Worm (Caenorhabditis elegans) whole organism, young adult: ENCODE results near the gene K08H2.7.
A peak's percentile ranks its signal among the peaks of the same experiment; 100 is the strongest.

Experiments used
- B0336.3 ChIP-seq: fragments of 200-800 bp; sonication (Bioruptor generic); IDR thresholded peaks from 2 replicates; pipeline ENCODE4 v1.3.6; 2022; ENCODE audit warnings: missing genetic modification characterization, missing compliant biosample characterization
- D2030.7 ChIP-seq: fragments of 200-800 bp; sonication (Bioruptor generic); IDR thresholded peaks from 2 replicates; pipeline ENCODE4 v1.3.6; 2022; ENCODE audit warnings: missing genetic modification reagents, missing genetic modification characterization, missing compliant biosample characterization
- F22D6.2 ChIP-seq: sonication (generic microtip); optimal IDR thresholded peaks from 2 replicates; lab custom pipeline; 2016; ENCODE audit warnings: mild to moderate bottlenecking, missing genetic modification characterization, missing compliant biosample characterization
- T26A5.8 ChIP-seq: sonication (generic microtip); optimal IDR thresholded peaks from 2 replicates; lab custom pipeline; 2016; ENCODE audit warnings: missing genetic modification characterization, missing compliant biosample characterization
- Y95B8A.8 ChIP-seq: fragments of 200-800 bp; sonication (Bioruptor generic); IDR thresholded peaks from 2 replicates; pipeline ENCODE4 v1.3.6; 2022; ENCODE audit warnings: missing genetic modification reagents, missing genetic modification characterization, missing compliant biosample characterization
- ama-1 ChIP-seq, 3 experiments: fragments of 150-350 bp in 1 of 3; sonication (generic microtip) in 2 of 3; optimal IDR thresholded peaks; 2 replicates each; lab custom pipeline; 2014 to 2018; ENCODE audit warnings: missing biosample characterization in 2 of 3, missing genetic modification characterization in 2 of 3, missing genetic modification reagents in 2 of 3
- athp-1 ChIP-seq: sonication (generic microtip); optimal IDR thresholded peaks from 2 replicates; lab custom pipeline; 2017; ENCODE audit warnings: mild to moderate bottlenecking, missing genetic modification characterization, missing compliant biosample characterization
- cebp-1 ChIP-seq, 2 experiments: fragments of 200-800 bp in 1 of 2; sonication (Bioruptor generic) in 1 of 2; sonication (generic microtip) in 1 of 2; IDR thresholded peaks in 1 of 2; optimal IDR thresholded peaks in 1 of 2; 2 replicates each; pipeline versions ENCODE4 v1.3.6 to Lab custom; 2017 to 2022; ENCODE audit warnings: missing compliant biosample characterization in 2 of 2, missing genetic modification characterization in 2 of 2, mild to moderate bottlenecking in 1 of 2, missing genetic modification reagents in 1 of 2, moderate library complexity in 1 of 2
- ceh-58 ChIP-seq: fragments of 200-800 bp; sonication (Bioruptor generic); IDR thresholded peaks from 2 replicates; pipeline ENCODE4 v1.3.6; 2022; ENCODE audit warnings: missing genetic modification characterization, missing compliant biosample characterization
- ceh-79 ChIP-seq: sonication (generic microtip); optimal IDR thresholded peaks from 2 replicates; lab custom pipeline; 2017; ENCODE audit warnings: mild to moderate bottlenecking, missing genetic modification characterization, missing compliant biosample characterization
- chd-7 ChIP-seq: sonication (generic microtip); optimal IDR thresholded peaks from 2 replicates; lab custom pipeline; 2016; ENCODE audit warnings: mild to moderate bottlenecking, missing genetic modification characterization, moderate library complexity, missing compliant biosample characterization
- efl-1 ChIP-seq: fragments of 150-350 bp; optimal IDR thresholded peaks from 2 replicates; lab custom pipeline; 2014; ENCODE audit warnings: missing biosample characterization, missing genetic modification reagents, missing genetic modification characterization
- egrh-3 ChIP-seq: fragments of 200-800 bp; sonication (Bioruptor generic); IDR thresholded peaks from 2 replicates; pipeline ENCODE4 v1.3.6; 2022; ENCODE audit warnings: missing genetic modification reagents, missing genetic modification characterization, missing compliant biosample characterization
- ets-4 ChIP-seq: fragments of 200-800 bp; sonication (Bioruptor generic); optimal IDR thresholded peaks from 2 replicates; lab custom pipeline; 2018; ENCODE audit warnings: mild to moderate bottlenecking, missing genetic modification characterization, missing compliant biosample characterization
- hlh-12 ChIP-seq: sonication (generic microtip); optimal IDR thresholded peaks from 2 replicates; lab custom pipeline; 2016; ENCODE audit warnings: missing genetic modification characterization, missing compliant biosample characterization
- hmg-1.2 ChIP-seq: fragments of 200-800 bp; sonication (Bioruptor generic); IDR thresholded peaks from 2 replicates; pipeline ENCODE4 v1.3.6; 2022; ENCODE audit warnings: missing genetic modification reagents, missing genetic modification characterization, missing compliant biosample characterization
- hrde-1 ChIP-seq: sonication (generic microtip); optimal IDR thresholded peaks from 2 replicates; lab custom pipeline; 2016; ENCODE audit warnings: missing genetic modification characterization, mild to moderate bottlenecking, missing compliant biosample characterization, moderate library complexity, missing genotype, missing genetic modification reagents, borderline replicate concordance
- hsf-1 ChIP-seq: fragments of 200-800 bp; sonication (Bioruptor generic); IDR thresholded peaks from 2 replicates; pipeline ENCODE4 v1.3.6; 2022; ENCODE audit warnings: missing genetic modification reagents, missing genetic modification characterization, missing compliant biosample characterization
- let-607 ChIP-seq, 2 experiments: fragments of 200-800 bp in 1 of 2; sonication (Bioruptor generic) in 1 of 2; sonication (generic microtip) in 1 of 2; optimal IDR thresholded peaks; 2 replicates each; lab custom pipeline; 2016 to 2018; ENCODE audit warnings: mild to moderate bottlenecking in 2 of 2, missing compliant biosample characterization in 2 of 2, missing genetic modification characterization in 2 of 2, moderate library complexity in 2 of 2, missing genotype in 1 of 2
- lin-40 ChIP-seq: sonication (generic microtip); optimal IDR thresholded peaks from 2 replicates; lab custom pipeline; 2016; ENCODE audit warnings: missing genetic modification characterization, mild to moderate bottlenecking, missing compliant biosample characterization, missing genotype, missing genetic modification reagents
- lin-54 ChIP-seq: fragments of 200-800 bp; sonication (Bioruptor generic); optimal IDR thresholded peaks from 2 replicates; lab custom pipeline; 2018; ENCODE audit warnings: mild to moderate bottlenecking, missing genetic modification characterization, missing compliant biosample characterization
- lir-1 ChIP-seq: fragments of 200-800 bp; sonication (Bioruptor generic); conservative IDR thresholded peaks from 2 replicates; pipeline ENCODE4 v1.3.6; 2022; ENCODE audit warnings: missing genetic modification reagents, missing genetic modification characterization, missing compliant biosample characterization
- madf-10 ChIP-seq: sonication (generic microtip); optimal IDR thresholded peaks from 2 replicates; lab custom pipeline; 2016; ENCODE audit warnings: mild to moderate bottlenecking, missing genetic modification characterization, missing compliant biosample characterization
- madf-6 ChIP-seq: fragments of 200-800 bp; sonication (Bioruptor generic); IDR thresholded peaks from 2 replicates; pipeline ENCODE4 v1.3.6; 2022; ENCODE audit warnings: missing genetic modification reagents, missing genetic modification characterization, missing compliant biosample characterization
- madf-8 ChIP-seq: fragments of 200-800 bp; sonication (Bioruptor generic); conservative IDR thresholded peaks from 2 replicates; pipeline ENCODE4 v1.3.6; 2022; ENCODE audit warnings: missing genetic modification reagents, missing genetic modification characterization, missing compliant biosample characterization
- nfyb-1 ChIP-seq: fragments of 200-800 bp; sonication (Bioruptor generic); IDR thresholded peaks from 2 replicates; pipeline ENCODE4 v1.3.6; 2022; ENCODE audit warnings: missing genetic modification reagents, missing genetic modification characterization, missing compliant biosample characterization
- nhr-120 ChIP-seq: fragments of 200-800 bp; sonication (Bioruptor generic); IDR thresholded peaks from 2 replicates; pipeline ENCODE4 v1.3.6; 2022; ENCODE audit warnings: missing genetic modification characterization, missing compliant biosample characterization
- nhr-179 ChIP-seq: sonication (generic microtip); optimal IDR thresholded peaks from 2 replicates; lab custom pipeline; 2016; ENCODE audit warnings: mild to moderate bottlenecking, missing genetic modification characterization, missing compliant biosample characterization
- nhr-27 ChIP-seq: fragments of 200-800 bp; sonication (Bioruptor generic); optimal IDR thresholded peaks from 2 replicates; lab custom pipeline; 2018; ENCODE audit warnings: mild to moderate bottlenecking, missing genetic modification characterization, moderate library complexity, missing compliant biosample characterization
- nhr-80 ChIP-seq: sonication (generic microtip); optimal IDR thresholded peaks from 2 replicates; lab custom pipeline; 2016; ENCODE audit warnings: missing genetic modification characterization, missing compliant biosample characterization
- pha-4 ChIP-seq: fragments of 150-350 bp; sonication (generic microtip); optimal IDR thresholded peaks from 2 replicates; lab custom pipeline; 2014; ENCODE audit warnings: missing biosample characterization, missing genetic modification reagents, missing genetic modification characterization
- rec-8 ChIP-seq, 2 experiments: sonication (generic microtip); optimal IDR thresholded peaks; 2 replicates each; lab custom pipeline; 2016; ENCODE audit warnings: mild to moderate bottlenecking in 2 of 2, missing genetic modification characterization in 2 of 2, missing genetic modification reagents in 2 of 2, missing genotype in 2 of 2, missing biosample characterization in 1 of 2, missing compliant biosample characterization in 1 of 2, moderate library complexity in 1 of 2
- snpc-1.1 ChIP-seq: sonication (generic microtip); optimal IDR thresholded peaks from 2 replicates; lab custom pipeline; 2017; ENCODE audit warnings: missing genetic modification characterization, mild to moderate bottlenecking, missing compliant biosample characterization, antibody characterized with exemption, moderate library complexity, missing genotype, missing genetic modification reagents; ENCODE audit not compliant: insufficient read depth
- snpc-1.3 ChIP-seq: sonication (generic microtip); optimal IDR thresholded peaks from 2 replicates; lab custom pipeline; 2017; ENCODE audit warnings: missing genetic modification characterization, mild to moderate bottlenecking, missing compliant biosample characterization, antibody characterized with exemption, moderate library complexity, missing genotype, missing genetic modification reagents; ENCODE audit not compliant: insufficient read depth
- sptf-2 ChIP-seq: fragments of 200-800 bp; sonication (Bioruptor generic); optimal IDR thresholded peaks from 2 replicates; lab custom pipeline; 2018; ENCODE audit warnings: mild to moderate bottlenecking, missing genetic modification characterization, missing compliant biosample characterization
- tbp1 ChIP-seq: fragments of 200-800 bp; sonication (Bioruptor generic); optimal IDR thresholded peaks from 2 replicates; lab custom pipeline; 2018; ENCODE audit warnings: mild to moderate bottlenecking, missing genetic modification characterization, missing compliant biosample characterization
- unc-130 ChIP-seq: sonication (generic microtip); optimal IDR thresholded peaks from 2 replicates; lab custom pipeline; 2016; ENCODE audit warnings: missing genetic modification reagents, missing genetic modification characterization, missing compliant biosample characterization
- unc-62 ChIP-seq: fragments of 150-350 bp; optimal IDR thresholded peaks from 2 replicates; lab custom pipeline; 2014; ENCODE audit warnings: missing biosample characterization, missing genetic modification reagents, missing genetic modification characterization
- ztf-22 ChIP-seq: fragments of 200-800 bp; sonication (Bioruptor generic); optimal IDR thresholded peaks from 2 replicates; lab custom pipeline; 2018; ENCODE audit warnings: mild to moderate bottlenecking, missing genetic modification characterization, moderate library complexity, missing compliant biosample characterization
- ztf-26 ChIP-seq: sonication (generic microtip); optimal IDR thresholded peaks from 2 replicates; lab custom pipeline; 2017; ENCODE audit warnings: missing genetic modification characterization, missing compliant biosample characterization

The K08H2.7 gene

DNA sequence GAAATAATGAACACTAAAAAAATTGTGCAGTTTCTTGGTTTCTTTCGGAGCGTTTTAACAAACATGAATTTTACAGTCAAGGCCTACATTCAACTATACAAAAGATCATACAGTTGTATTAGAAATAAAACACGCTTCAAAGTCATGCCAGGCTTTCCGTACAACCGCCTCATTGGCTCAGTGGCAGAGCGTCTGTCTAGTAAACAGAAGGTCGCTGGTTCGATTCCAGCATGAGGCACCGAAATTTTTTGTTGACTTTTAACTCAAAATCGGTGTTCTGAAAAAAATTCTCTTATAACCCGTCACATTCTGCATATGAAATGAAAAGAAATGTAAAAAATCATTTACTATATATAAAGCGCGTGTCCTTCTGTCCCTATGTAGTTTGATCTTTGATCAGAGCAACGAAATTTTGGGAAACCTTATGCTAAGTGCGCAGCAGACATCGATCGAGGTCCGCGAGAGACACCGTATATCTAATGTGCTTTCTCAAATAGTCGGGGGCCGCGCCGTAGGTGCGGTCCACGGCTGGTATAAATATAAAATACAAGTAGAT lies 12.9 kb upstream of the K08H2.7 start (continued):
- TF ChIP-seq snpc-1.1 (tag; lab: Kevin White, UChicago) (peak; percentile 24), D2030.7 (GFP tag; lab: Robert Waterston, UW) (0 out of 2 replicates have a peak, but pooled peaks have one; percentile 16), snpc-1.3 (tag; lab: Kevin White, UChicago) (peak; percentile 27), madf-10 (tag; lab: Kevin White, UChicago) (peak; percentile 31)

DNA sequence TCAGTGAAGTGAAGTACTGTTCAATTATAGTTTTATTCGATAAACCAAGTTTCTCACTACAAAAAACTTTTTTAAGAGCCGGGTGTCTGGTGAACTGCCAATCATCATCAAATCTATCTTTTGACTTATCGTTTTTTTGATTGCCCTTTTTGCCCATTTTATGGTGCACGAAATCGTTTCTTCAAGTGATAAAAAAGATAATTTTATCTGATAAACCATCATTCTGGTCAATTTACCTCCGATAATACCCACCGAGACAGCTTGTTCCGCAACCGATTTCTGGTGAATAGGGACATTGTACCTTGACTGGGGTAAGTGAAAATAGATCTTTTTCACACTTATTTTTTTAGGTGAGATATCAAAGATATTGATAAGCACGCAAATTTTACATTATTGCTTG lies 9.3 kb upstream of the K08H2.7 start, which contains the start of gene K08H2.10:
Gene K08H2.10, plus strand, starts transcription at position 230 of the 400 bp plus-strand sequence.
- TF ChIP-seq chd-7 (tag; lab: Kevin White, UChicago) (no peak), let-607 (tag; optimal IDR thresholded peaks at IDR 0.05; lab: Kevin White, UChicago) (peak in 1 of 2 experiments; percentile 30), T26A5.8 (tag; lab: Kevin White, UChicago) (no peak), ztf-22 (GFP tag; lab: Kevin White, UChicago) (peak; percentile 2), tbp1 (GFP tag; lab: Kevin White, UChicago) (peak; percentile 33), efl-1 (no peak), hlh-12 (no peak), lin-54 (GFP tag; lab: Kevin White, UChicago) (no peak), unc-62 (GFP tag; lab: Kevin White, UChicago) (peak; percentile 21), ets-4 (GFP tag; lab: Kevin White, UChicago) (peak; percentile 68), nhr-80 (tag; lab: Kevin White, UChicago) (peak; percentile 93), nfyb-1 (GFP tag; lab: Robert Waterston, UW) (no peak), pha-4 (tag; lab: Kevin White, UChicago) (no peak)

DNA sequence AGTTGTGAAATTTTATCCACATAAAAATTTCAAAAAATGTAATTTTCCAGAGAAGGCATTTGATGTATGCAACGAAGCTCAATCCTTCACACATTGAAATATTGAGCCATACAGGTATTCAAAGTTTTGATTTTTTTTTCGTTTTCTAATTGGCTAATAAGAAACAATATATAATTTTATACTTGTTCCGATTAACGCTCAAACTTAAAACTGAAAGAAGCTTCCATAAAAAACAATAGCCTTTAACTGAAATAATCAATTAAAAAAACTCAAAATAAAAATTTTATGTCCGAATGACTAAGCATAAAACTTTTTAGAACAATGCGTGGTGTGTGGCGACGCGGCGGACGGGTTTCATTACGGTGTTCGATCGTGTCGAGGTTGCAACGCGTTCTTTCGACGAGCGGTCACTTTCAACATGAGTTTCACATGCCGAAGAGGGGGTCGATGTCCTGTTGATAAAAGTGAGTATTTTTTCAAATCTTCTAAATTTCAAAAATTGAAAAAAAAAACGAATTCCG lies 3.7 kb upstream of the K08H2.7 start, which contains the start of gene nhr-32:
Gene nhr-32, plus strand, starts transcription at position 51 of the 521 bp plus-strand sequence.
- TF ChIP-seq ceh-58 (GFP tag; lab: Robert Waterston, UW) (no peak), F22D6.2 (no peak)

DNA sequence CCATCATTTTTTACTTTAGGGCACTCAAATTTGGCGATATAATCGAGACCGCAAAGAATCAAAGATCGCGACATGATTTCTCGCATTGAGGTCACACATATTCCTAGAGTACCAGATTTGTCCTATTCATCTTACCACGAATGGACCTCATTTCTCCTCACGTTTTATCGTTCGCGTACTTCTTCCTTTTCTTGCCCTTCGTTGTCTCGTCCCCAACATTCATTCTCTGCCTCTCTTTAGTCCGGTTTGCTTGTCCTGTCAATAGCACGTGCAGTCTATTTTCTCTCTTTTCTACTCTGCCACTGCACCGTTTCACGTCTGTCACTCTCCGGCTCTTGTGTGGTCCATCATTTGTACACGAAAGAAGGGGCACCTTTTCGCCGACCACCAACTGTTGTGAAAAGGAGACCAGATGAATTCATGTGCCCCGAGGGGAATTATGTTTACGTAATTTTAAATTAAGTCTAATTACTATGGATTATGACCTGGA lies 3.2 kb upstream of the K08H2.7 start:
- no peak for TF ChIP-seq ceh-58 (GFP tag; lab: Robert Waterston, UW)
- no peak for TF ChIP-seq snpc-1.3 (tag; lab: Kevin White, UChicago)
- peak; percentile 74 for TF ChIP-seq nhr-80 (tag; lab: Kevin White, UChicago)
- no peak for TF ChIP-seq ama-1 (optimal IDR thresholded peaks at IDR 0.05; lab: Kevin White, UChicago)
- TF ChIP-seq ama-1 (GFP tag; optimal IDR thresholded peaks at IDR 0.05; lab: Kevin White, UChicago) = no peak
- TF ChIP-seq B0336.3 = 0 out of 2 replicates have a peak, but pooled peaks have one; percentile 24
- no peak for TF ChIP-seq lir-1 (GFP tag; lab: Robert Waterston, UW)
- TF ChIP-seq pha-4 (tag; lab: Kevin White, UChicago) = no peak
- no peak for TF ChIP-seq nhr-27 (tag; lab: Kevin White, UChicago)
- TF ChIP-seq ztf-26 (tag; lab: Kevin White, UChicago) = no peak
- no peak for TF ChIP-seq egrh-3 (GFP tag; lab: Robert Waterston, UW)
- no peak for TF ChIP-seq sptf-2 (GFP tag; lab: Kevin White, UChicago)
- TF ChIP-seq athp-1 = no peak
- TF ChIP-seq rec-8 (tag; optimal IDR thresholded peaks at IDR 0.05; lab: Kevin White, UChicago) = no peak
- no peak for TF ChIP-seq nhr-179
- no peak for TF ChIP-seq hsf-1 (GFP tag; lab: Robert Waterston, UW)
- no peak for TF ChIP-seq madf-6 (GFP tag; lab: Robert Waterston, UW)
- peak; percentile 71; the same call in 1 of the 2 replicates for TF ChIP-seq hmg-1.2
- TF ChIP-seq madf-8 (GFP tag; lab: Robert Waterston, UW) = no peak
- no peak for TF ChIP-seq nhr-120 (GFP tag; lab: Robert Waterston, UW)
- TF ChIP-seq hrde-1 (tag; lab: Kevin White, UChicago) = no peak
- TF ChIP-seq ceh-79 (tag; lab: Kevin White, UChicago) = no peak
- TF ChIP-seq chd-7 (tag; lab: Kevin White, UChicago) = no peak
- TF ChIP-seq lin-40 (tag; lab: Kevin White, UChicago) = peak; percentile 48
- TF ChIP-seq cebp-1 (GFP tag; IDR thresholded peaks at IDR 0.05; lab: Robert Waterston, UW) = no peak
- peak; percentile 60 for TF ChIP-seq cebp-1 (tag; optimal IDR thresholded peaks at IDR 0.05; lab: Kevin White, UChicago)
- TF ChIP-seq unc-130 (GFP tag; lab: Kevin White, UChicago) = no peak
- TF ChIP-seq Y95B8A.8 (GFP tag; lab: Robert Waterston, UW) = no peak
